Fruit fly (Drosophila melanogaster): ENCODE measurements around the gene salt.

The salt gene

dm6 chr3R:31754605-31755004 lies at the start of gene salt:
salt (minus strand) TSS chr3R:31754705.
- no peak for TF ChIP-seq insv (optimal IDR thresholded peaks at IDR 0.05)
- no peak for TF ChIP-seq ttk (optimal IDR thresholded peaks at IDR 0.05)
- TF ChIP-seq psq (optimal IDR thresholded peaks at IDR 0.05): no peak
- no peak for TF ChIP-seq Myc (optimal IDR thresholded peaks at IDR 0.05)
- TF ChIP-seq Sin3A (optimal IDR thresholded peaks at IDR 0.05): no peak
- TF ChIP-seq h (optimal IDR thresholded peaks at IDR 0.05): no peak

- TF ChIP-seq Myc (optimal IDR thresholded peaks at IDR 0.05): no peak
- TF ChIP-seq Sin3A (optimal IDR thresholded peaks at IDR 0.05): no peak
- no peak for TF ChIP-seq insv (optimal IDR thresholded peaks at IDR 0.05)
- TF ChIP-seq psq (optimal IDR thresholded peaks at IDR 0.05): no peak
- TF ChIP-seq ttk (optimal IDR thresholded peaks at IDR 0.05): no peak
- no peak for TF ChIP-seq h (optimal IDR thresholded peaks at IDR 0.05)
These were observed 46.2 kb upstream of the salt start, which contains the start of gene Ir100a for dm6 chr3R:31800663-31801062. Ir100a (plus strand) TSS chr3R:31800963.

DNA sequence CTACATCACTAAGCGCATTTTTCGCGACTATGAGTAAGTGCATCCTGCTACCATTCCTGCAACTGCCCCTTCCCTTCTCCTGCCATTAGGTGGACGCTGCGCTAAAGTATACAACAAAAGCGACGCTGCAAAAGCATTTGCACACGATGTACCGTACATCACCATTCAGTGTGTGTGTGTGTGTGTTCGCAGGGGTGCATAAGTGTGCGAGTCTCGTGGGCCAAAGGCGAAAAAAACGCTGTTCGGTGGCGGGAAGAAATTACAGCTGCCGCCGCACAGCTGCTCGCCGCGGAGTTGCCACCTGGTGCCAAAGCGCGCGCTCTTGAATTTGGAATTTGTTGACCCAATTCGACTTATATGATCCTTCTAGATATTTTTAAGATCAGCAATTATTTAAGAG lies 40.0 kb upstream of the salt start:
- TF ChIP-seq psq (optimal IDR thresholded peaks at IDR 0.05) (no peak), h (optimal IDR thresholded peaks at IDR 0.05) (no peak), ttk (optimal IDR thresholded peaks at IDR 0.05) (no peak), Sin3A (optimal IDR thresholded peaks at IDR 0.05) (no peak), Myc (optimal IDR thresholded peaks at IDR 0.05) (no peak), insv (optimal IDR thresholded peaks at IDR 0.05) (no peak)

- TF ChIP-seq ttk (optimal IDR thresholded peaks at IDR 0.05): no peak
- TF ChIP-seq psq (optimal IDR thresholded peaks at IDR 0.05): no peak
- no peak for TF ChIP-seq h (optimal IDR thresholded peaks at IDR 0.05)
- TF ChIP-seq Myc (optimal IDR thresholded peaks at IDR 0.05): no peak
- TF ChIP-seq insv (optimal IDR thresholded peaks at IDR 0.05): no peak
- no peak for TF ChIP-seq Sin3A (optimal IDR thresholded peaks at IDR 0.05)
These were observed 39.3 kb upstream of the salt start, which contains the start of the genes Mccc1 and Acf for dm6 chr3R:31793664-31794417. Mccc1 (minus strand) TSS chr3R:31793907. Acf (plus strand) TSS chr3R:31793981.

DNA sequence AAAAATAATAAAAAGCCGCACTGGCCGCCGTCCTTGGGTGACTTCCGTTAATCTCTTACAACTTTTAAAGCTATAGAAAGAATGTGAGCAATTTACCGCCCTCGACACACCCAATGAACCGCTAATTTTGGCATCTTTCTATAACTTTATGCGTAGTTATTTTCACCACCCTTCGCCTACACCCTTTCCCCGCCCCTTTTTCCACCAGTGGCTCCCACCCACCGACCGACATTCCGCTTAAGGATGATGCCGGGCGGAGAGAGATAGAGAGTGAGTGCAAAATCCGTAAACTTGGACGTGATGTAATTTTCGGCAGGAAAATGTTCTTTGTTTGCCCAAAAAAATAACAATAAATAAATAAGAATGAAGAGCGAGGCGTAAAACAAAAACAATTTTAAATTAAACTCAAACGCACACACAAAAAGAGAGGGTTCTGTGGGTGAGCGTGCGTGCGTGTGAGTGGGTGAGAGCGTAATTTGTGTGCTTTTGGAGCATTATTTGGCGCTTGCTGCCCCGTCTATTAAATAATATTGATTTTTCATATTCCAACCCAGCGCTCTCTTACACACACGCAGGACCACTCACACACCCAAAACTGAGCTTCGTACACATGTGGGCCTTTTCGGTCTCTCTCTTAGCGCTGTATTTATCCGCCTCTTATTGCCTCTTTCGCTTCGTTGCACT lies 23.1 kb upstream of the salt start:
- TF ChIP-seq insv (optimal IDR thresholded peaks at IDR 0.05) (no peak), Sin3A (optimal IDR thresholded peaks at IDR 0.05) (no peak), psq (optimal IDR thresholded peaks at IDR 0.05) (no peak), ttk (optimal IDR thresholded peaks at IDR 0.05) (no peak), Myc (optimal IDR thresholded peaks at IDR 0.05) (no peak)

DNA sequence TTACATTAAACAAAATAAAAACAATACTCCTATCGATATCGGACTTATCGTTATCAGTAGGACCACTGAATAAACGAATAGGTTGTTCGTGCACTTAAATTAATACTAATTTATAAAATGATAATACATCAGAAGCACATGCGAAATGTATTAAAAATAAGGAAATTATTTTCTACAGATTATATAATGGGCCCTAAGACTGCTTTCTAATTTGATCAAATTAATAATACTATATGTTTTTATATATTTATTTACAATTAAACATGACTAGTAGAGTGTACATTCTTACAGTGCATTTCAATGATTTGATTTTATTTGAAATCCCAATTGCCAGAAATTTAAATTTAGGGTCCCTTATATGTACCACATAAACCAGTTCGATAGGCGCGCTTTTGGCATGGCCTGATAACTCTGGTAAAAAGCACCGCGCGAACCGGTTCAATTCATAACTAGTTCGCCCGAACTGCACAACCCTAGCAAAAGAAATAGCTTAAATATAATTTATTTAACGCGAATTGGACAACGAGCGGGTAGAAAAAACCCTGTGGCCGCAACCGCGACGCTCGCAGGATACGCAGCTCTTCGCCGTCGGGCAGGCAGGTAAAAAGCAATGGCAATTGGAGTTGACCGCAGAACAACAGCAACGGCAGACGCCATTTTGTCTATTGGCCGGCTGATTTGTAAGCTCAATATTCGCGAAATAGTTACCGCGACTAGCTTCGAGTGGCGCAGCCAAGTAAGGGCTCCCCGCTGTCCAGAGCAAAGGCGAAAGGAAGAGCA lies 22.3 kb upstream of the salt start, which contains the start of the genes CG2126 and faf:
CG2126 (minus strand) TSS at position 70 of the 780 bp plus-strand sequence.
faf (plus strand) TSS at position 438 of the 780 bp plus-strand sequence.
- TF ChIP-seq Myc (optimal IDR thresholded peaks at IDR 0.05) (no peak), ttk (optimal IDR thresholded peaks at IDR 0.05) (no peak), insv (optimal IDR thresholded peaks at IDR 0.05) (no peak), Sin3A (optimal IDR thresholded peaks at IDR 0.05) (no peak), h (optimal IDR thresholded peaks at IDR 0.05) (no peak), psq (optimal IDR thresholded peaks at IDR 0.05) (no peak)

- TF ChIP-seq psq (optimal IDR thresholded peaks at IDR 0.05) (no peak), insv (optimal IDR thresholded peaks at IDR 0.05) (no peak), Myc (optimal IDR thresholded peaks at IDR 0.05) (no peak), ttk (optimal IDR thresholded peaks at IDR 0.05) (no peak), h (optimal IDR thresholded peaks at IDR 0.05) (no peak), Sin3A (optimal IDR thresholded peaks at IDR 0.05) (no peak)
These were observed 17.5 kb upstream of the salt start, which contains the start of the genes betaGlu and sip3 for dm6 chr3R:31771790-31772576. betaGlu (minus strand) TSS chr3R:31771848. sip3 (plus strand) TSS chr3R:31772219.

DNA sequence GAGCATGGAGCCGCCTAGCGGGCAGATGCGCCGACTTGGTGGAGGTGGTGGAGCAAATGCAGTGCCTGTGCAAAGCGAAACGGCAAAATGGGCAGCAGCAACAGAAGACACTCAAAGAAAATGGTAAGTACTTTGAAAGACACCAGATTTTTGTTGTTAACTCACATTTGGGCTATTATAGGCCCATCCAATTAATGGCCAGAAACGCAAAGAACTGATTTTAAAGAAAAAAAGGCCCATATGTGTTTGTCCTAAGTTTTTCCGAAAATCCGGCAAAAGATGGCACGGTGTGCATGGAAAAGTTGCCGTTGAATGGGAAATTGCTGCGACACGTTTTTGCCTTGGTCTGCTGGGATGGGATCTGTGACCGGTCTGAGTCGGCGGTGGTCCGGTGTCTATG lies 13.7 kb upstream of the salt start:
- TF ChIP-seq Sin3A (optimal IDR thresholded peaks at IDR 0.05) (no peak), h (optimal IDR thresholded peaks at IDR 0.05) (no peak), psq (optimal IDR thresholded peaks at IDR 0.05) (no peak), ttk (optimal IDR thresholded peaks at IDR 0.05) (no peak), insv (optimal IDR thresholded peaks at IDR 0.05) (no peak), Myc (optimal IDR thresholded peaks at IDR 0.05) (no peak)

DNA sequence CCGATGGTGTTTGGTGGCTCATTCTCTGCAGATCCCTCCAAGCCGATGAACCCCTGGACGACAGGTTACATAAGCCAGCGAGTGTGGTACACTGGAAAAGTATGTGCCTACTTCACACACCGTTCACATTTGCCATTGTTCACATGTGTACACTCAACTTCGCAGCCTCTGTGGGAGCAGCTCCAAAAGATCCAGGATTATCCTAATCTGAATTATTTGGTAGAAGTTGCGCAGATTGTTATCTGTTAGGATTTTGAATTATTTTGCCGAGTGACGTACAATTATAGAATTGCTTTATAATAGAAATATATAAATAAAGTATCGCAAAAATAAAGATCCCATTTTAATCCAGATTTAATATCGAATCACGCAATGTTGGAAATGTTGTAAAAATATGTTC lies 13.0 kb upstream of the salt start:
- TF ChIP-seq Myc (optimal IDR thresholded peaks at IDR 0.05) (no peak), h (optimal IDR thresholded peaks at IDR 0.05) (no peak), ttk (optimal IDR thresholded peaks at IDR 0.05) (no peak), insv (optimal IDR thresholded peaks at IDR 0.05) (no peak), psq (optimal IDR thresholded peaks at IDR 0.05) (no peak)

DNA sequence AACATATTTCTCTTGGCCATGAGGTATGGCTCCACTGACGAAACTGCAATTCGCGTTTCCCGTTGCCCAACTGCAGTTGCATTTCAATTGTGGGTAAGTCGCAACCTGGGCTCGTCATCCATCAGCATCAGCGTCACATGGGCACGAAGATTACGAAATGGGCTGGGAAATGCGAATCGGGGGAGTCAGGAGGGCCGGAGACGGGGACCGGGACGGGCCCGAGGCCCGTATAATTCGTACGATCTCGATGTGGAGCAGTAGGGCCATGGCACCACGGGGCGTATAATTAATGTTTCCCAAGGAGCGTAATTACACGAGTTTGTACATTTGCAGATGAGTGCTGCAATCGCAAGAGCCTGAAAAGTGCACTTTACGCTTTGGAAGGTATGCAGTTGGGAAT lies 10.6 kb upstream of the salt start:
- TF ChIP-seq Myc (optimal IDR thresholded peaks at IDR 0.05) (no peak), insv (optimal IDR thresholded peaks at IDR 0.05) (no peak), ttk (optimal IDR thresholded peaks at IDR 0.05) (no peak), Sin3A (optimal IDR thresholded peaks at IDR 0.05) (no peak), psq (optimal IDR thresholded peaks at IDR 0.05) (no peak), h (optimal IDR thresholded peaks at IDR 0.05) (no peak)

- TF ChIP-seq h (optimal IDR thresholded peaks at IDR 0.05): no peak
These were observed 10.2 kb upstream of the salt start, which contains the start of gene CG2150 for dm6 chr3R:31764672-31765071. CG2150 (minus strand) TSS chr3R:31764772.

Measured in Kc167 (cell line).